Worm (Caenorhabditis elegans): ENCODE results near the gene faah-1.
A peak's percentile ranks its signal among the peaks of the same experiment; 100 is the strongest.

faah-1 gene

ce11 chrIV:8183313-8183712 is 24.1 kb downstream of the faah-1 start (continued):
- TF ChIP-seq ceh-82 (tag; optimal IDR thresholded peaks at IDR 0.05) (no peak), C34F6.9 (tag; optimal IDR thresholded peaks at IDR 0.05) (peak; percentile 73), nhr-11 (tag; optimal IDR thresholded peaks at IDR 0.05) (no peak), ztf-4 (tag; optimal IDR thresholded peaks at IDR 0.05) (no peak), lin-13 (GFP tag; optimal IDR thresholded peaks at IDR 0.05) (peak; percentile 14), crh-2 (tag; optimal IDR thresholded peaks at IDR 0.05) (peak; percentile 39)

DNA sequence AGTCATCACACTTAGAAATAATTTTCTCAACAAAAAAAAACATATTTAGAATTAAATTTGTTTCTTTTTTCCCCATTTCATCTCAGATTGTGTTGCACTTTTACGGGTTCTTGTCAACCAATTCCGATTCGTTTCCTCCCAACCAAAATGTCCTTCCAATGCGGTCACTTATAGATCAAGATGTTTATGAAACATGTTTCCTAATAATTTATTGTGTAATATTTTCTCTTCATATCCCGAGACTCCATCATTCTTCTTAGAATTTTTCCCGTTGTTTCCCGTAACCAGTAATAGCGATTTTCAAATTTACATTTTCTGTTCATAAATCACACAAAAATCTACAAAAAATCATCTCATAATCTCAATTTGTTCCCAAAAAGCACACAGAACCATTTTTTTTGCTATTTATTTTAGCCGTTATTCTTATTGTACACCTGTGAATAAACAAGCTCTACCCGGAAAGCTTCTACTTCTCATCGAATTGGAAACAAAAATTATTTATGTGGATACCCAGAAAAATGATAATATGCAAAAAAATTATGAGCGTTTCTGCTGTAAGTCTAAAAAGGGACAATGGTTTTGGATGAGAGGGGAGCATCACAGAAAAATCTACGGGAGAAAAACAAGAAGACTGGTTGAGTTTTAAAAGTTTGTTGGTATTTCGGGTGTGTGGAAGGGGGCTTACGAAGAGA is 29.4 kb downstream of the faah-1 start:
- TF ChIP-seq sma-3 (GFP tag; optimal IDR thresholded peaks at IDR 0.05) (no peak), mab-5 (tag; optimal IDR thresholded peaks at IDR 0.05) (no peak), snpc-4 (tag; optimal IDR thresholded peaks at IDR 0.05) (no peak), ZK546.5 (tag; optimal IDR thresholded peaks at IDR 0.05) (no peak), Y55F3AM.14 (GFP tag; optimal IDR thresholded peaks at IDR 0.05) (no peak), ztf-1 (GFP tag; conservative IDR thresholded peaks at IDR 0.05) (no peak)

DNA sequence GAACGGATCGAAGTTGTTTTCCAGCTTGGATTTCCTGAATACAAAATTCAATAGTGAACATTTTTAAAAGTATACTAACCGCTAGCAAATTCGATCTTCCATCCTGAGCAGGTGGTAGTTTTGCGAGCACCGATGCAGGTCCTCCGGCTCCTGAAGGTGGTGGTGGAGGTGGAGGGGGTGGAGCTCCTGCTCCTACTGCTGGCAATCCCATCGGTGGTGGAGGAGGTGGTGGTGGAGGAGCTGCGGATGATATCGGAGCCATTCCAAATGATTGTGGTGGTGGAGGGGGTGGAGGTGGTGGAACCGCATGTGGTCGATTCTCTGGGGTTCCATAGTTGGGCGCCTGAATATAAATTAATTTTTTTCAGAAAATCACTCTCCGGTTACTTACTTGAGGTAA is 30.5 kb downstream of the faah-1 start:
- TF ChIP-seq C34F6.9 (tag; optimal IDR thresholded peaks at IDR 0.05) = no peak
- no peak for TF ChIP-seq sma-3 (GFP tag; optimal IDR thresholded peaks at IDR 0.05)
- no peak for TF ChIP-seq mdl-1 (tag; optimal IDR thresholded peaks at IDR 0.05)
- TF ChIP-seq nhr-11 (tag; optimal IDR thresholded peaks at IDR 0.05) = no peak
- no peak for TF ChIP-seq Y55F3AM.14 (GFP tag; optimal IDR thresholded peaks at IDR 0.05)
- no peak for TF ChIP-seq alr-1 (tag; optimal IDR thresholded peaks at IDR 0.05)
- TF ChIP-seq blmp-1 (tag; optimal IDR thresholded peaks at IDR 0.05; ENCODE audit: insufficient read depth) = no peak
- no peak for TF ChIP-seq lin-39 (tag; optimal IDR thresholded peaks at IDR 0.05)
- no peak for TF ChIP-seq mbf-1 (tag; optimal IDR thresholded peaks at IDR 0.05)
- TF ChIP-seq lin-13 (GFP tag; optimal IDR thresholded peaks at IDR 0.05) = no peak
- TF ChIP-seq R02D3.7 (tag; optimal IDR thresholded peaks at IDR 0.05) = no peak
- no peak for TF ChIP-seq sem-4 (tag; optimal IDR thresholded peaks at IDR 0.05)
- TF ChIP-seq unc-62 (GFP tag; optimal IDR thresholded peaks at IDR 0.05) = no peak

DNA sequence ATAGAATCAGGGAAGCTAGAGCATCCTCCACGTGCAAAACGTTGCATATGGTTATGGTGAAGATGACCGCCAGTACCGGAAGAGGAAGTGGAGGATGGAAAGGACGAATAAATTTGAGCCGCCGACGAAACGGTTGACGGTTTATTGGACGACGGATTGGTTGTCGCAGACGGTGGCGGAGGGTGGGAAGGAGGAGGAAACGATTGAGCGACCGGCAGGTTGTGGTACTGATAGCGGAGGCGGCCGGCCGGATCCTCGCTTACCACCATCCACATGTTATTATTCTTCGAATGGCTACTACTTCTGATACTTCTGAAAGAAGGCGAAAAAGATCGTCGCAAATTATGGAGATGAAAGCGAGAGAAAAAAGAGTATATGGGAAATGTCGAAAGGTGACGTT is 33.7 kb downstream of the faah-1 start:
- TF ChIP-seq Y55F3AM.14 (GFP tag; optimal IDR thresholded peaks at IDR 0.05) (no peak), zag-1 (tag; optimal IDR thresholded peaks at IDR 0.05) (no peak), dmd-4 (tag; optimal IDR thresholded peaks at IDR 0.05) (no peak), nhr-237 (tag; optimal IDR thresholded peaks at IDR 0.05) (no peak), sma-3 (GFP tag; optimal IDR thresholded peaks at IDR 0.05) (no peak), crh-2 (tag; optimal IDR thresholded peaks at IDR 0.05) (no peak), nhr-10 (tag; optimal IDR thresholded peaks at IDR 0.05) (no peak), ztf-1 (GFP tag; conservative IDR thresholded peaks at IDR 0.05) (no peak), lin-39 (tag; optimal IDR thresholded peaks at IDR 0.05) (no peak), fos-1 (tag; optimal IDR thresholded peaks at IDR 0.05) (no peak), mdl-1 (tag; optimal IDR thresholded peaks at IDR 0.05) (no peak), F13H6.1 (tag; optimal IDR thresholded peaks at IDR 0.05) (no peak), mab-5 (tag; optimal IDR thresholded peaks at IDR 0.05) (no peak), ceh-82 (tag; optimal IDR thresholded peaks at IDR 0.05) (no peak), ama-1 (optimal IDR thresholded peaks at IDR 0.05) (no peak), lsy-2 (tag; optimal IDR thresholded peaks at IDR 0.05) (no peak), unc-39 (tag; optimal IDR thresholded peaks at IDR 0.05) (no peak)

DNA sequence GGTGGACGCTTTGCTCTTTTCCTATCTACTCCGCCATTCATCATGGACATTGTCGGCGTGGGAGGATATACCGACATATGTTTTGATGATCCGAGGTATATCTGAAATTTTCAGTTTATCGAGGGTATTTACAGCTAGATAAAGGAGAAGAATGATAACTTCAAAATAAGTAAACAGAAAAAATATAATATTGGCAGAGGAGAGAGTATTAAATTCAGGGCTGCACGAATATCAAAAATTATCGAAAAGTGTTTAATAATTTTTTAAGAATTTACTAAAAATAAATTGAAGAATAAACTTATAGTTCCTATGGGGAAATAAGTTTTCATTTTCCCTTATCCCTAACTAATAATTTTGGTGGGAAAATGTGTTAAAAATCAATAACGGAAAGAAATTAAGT is 39.7 kb downstream of the faah-1 start, which contains the start of gene wsp-1:
Gene wsp-1 (minus strand): TSS at position 101 of the 400 bp plus-strand sequence.
- TF ChIP-seq nhr-6 (tag; optimal IDR thresholded peaks at IDR 0.05) (no peak), ceh-82 (tag; optimal IDR thresholded peaks at IDR 0.05) (no peak), R02D3.7 (tag; optimal IDR thresholded peaks at IDR 0.05) (no peak), nhr-23 (tag; optimal IDR thresholded peaks at IDR 0.05) (no peak), crh-2 (tag; optimal IDR thresholded peaks at IDR 0.05) (no peak), snpc-4 (tag; optimal IDR thresholded peaks at IDR 0.05) (no peak), ceh-16 (tag; optimal IDR thresholded peaks at IDR 0.05) (no peak), lin-39 (tag; optimal IDR thresholded peaks at IDR 0.05) (no peak), egl-27 (tag; optimal IDR thresholded peaks at IDR 0.05) (no peak), gmeb-1 (tag; optimal IDR thresholded peaks at IDR 0.05) (no peak), mab-5 (tag; optimal IDR thresholded peaks at IDR 0.05) (no peak), lin-13 (GFP tag; optimal IDR thresholded peaks at IDR 0.05) (no peak), ZK546.5 (tag; optimal IDR thresholded peaks at IDR 0.05) (no peak), sem-4 (tag; optimal IDR thresholded peaks at IDR 0.05) (no peak), Y55F3AM.14 (GFP tag; optimal IDR thresholded peaks at IDR 0.05) (no peak), alr-1 (tag; optimal IDR thresholded peaks at IDR 0.05) (no peak), lin-11 (tag; optimal IDR thresholded peaks at IDR 0.05) (no peak), nhr-12 (tag; optimal IDR thresholded peaks at IDR 0.05) (no peak), fos-1 (tag; optimal IDR thresholded peaks at IDR 0.05) (no peak), nhr-129 (tag; optimal IDR thresholded peaks at IDR 0.05) (no peak)
